Fruit fly (Drosophila melanogaster) Kc167 (cell line): ENCODE results near the gene CG13613.

Source experiments
- Myc ChIP-seq: fragments of >200 bp; optimal IDR thresholded peaks from 2 replicates; lab custom pipeline; 2017; ENCODE audit warnings: missing external identifiers
- psq ChIP-seq: fragments of >200 bp; optimal IDR thresholded peaks from 2 replicates; lab custom pipeline; 2017; ENCODE audit warnings: missing external identifiers

DNA sequence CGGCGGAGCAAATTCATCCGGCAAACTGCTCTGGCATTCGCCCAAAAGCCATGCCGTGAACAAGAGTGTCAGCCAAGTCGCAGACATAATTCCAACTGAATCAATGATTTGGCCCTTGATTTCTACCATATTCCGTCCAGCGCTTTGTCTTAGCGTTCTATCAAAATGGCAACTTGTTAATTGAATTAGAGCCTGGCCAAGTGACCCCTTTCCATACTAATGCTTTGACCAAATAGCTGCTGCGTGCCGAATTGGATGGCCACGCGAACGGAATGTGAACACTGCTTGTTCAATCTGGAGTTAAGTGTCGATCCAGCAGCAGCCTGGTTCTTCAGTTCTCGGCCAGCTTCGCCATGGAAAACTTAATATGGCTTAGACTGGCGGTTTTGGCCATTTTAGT lies 24.9 kb downstream of the CG13613 start, which contains the start of the genes CG5768 and CG13615:
- TF ChIP-seq psq (lab: Kevin White, UChicago) = no peak
- no peak for TF ChIP-seq Myc (lab: Kevin White, UChicago)
